Fruit fly (Drosophila melanogaster) whole organism, embryonic: ENCODE results near the gene nompB.
A peak's percentile ranks its signal among the peaks of the same experiment; 100 is the strongest.

Experiments
- Atf6 ChIP-seq: fragments of 200-800 bp; sonication (Bioruptor generic); IDR thresholded peaks from 2 replicates; pipeline ENCODE4 v1.3.6; 2022; ENCODE audit warnings: missing biosample characterization, missing genetic modification characterization
- CG10267 ChIP-seq: fragments of 200-800 bp; sonication (Bioruptor generic); optimal IDR thresholded peaks from 2 replicates; lab custom pipeline; 2018; ENCODE audit warnings: missing biosample characterization, mild to moderate bottlenecking, missing genetic modification characterization, moderate library complexity
- CG10431 ChIP-seq: fragments of 200-800 bp; sonication (Bioruptor generic); optimal IDR thresholded peaks from 3 replicates; lab custom pipeline; 2018; ENCODE audit warnings: missing biosample characterization, mild to moderate bottlenecking, missing genetic modification characterization
- CG13424 ChIP-seq: fragments of 200-800 bp; sonication (Bioruptor generic); optimal IDR thresholded peaks from 2 replicates; lab custom pipeline; 2019; ENCODE audit warnings: missing biosample characterization, mild to moderate bottlenecking, missing genetic modification characterization, moderate library complexity
- CG13624 ChIP-seq: fragments of 200-800 bp; sonication (Bioruptor generic); optimal IDR thresholded peaks from 2 replicates; lab custom pipeline; 2016; ENCODE audit warnings: missing biosample characterization, missing genetic modification characterization
- CG14710 ChIP-seq: fragments of 200-800 bp; sonication (Bioruptor generic); optimal IDR thresholded peaks from 3 replicates; lab custom pipeline; 2019; ENCODE audit warnings: missing biosample characterization, mild to moderate bottlenecking, missing genetic modification characterization, moderate library complexity
- CG15269 ChIP-seq: fragments of 200-800 bp; sonication (Bioruptor generic); optimal IDR thresholded peaks from 2 replicates; lab custom pipeline; 2018; ENCODE audit warnings: missing biosample characterization, mild to moderate bottlenecking, missing genetic modification characterization, moderate library complexity
- CG15514 ChIP-seq: fragments of 200-800 bp; sonication (Bioruptor generic); optimal IDR thresholded peaks from 3 replicates; lab custom pipeline; 2017; ENCODE audit warnings: missing biosample characterization, missing genetic modification characterization, mild to moderate bottlenecking, moderate library complexity, missing genetic modification reagents
- CG15696 ChIP-seq: fragments of 200-800 bp; sonication (Bioruptor generic); optimal IDR thresholded peaks from 2 replicates; lab custom pipeline; 2019; ENCODE audit warnings: missing biosample characterization, mild to moderate bottlenecking, missing genetic modification characterization, moderate library complexity
- CG16779 ChIP-seq: fragments of 200-800 bp; sonication (Bioruptor generic); IDR thresholded peaks from 2 replicates; pipeline ENCODE4 v1.3.6; 2022; ENCODE audit warnings: missing biosample characterization, missing genetic modification characterization
- CG17361 ChIP-seq: fragments of 200-800 bp; sonication (Bioruptor generic); IDR thresholded peaks from 3 replicates; pipeline ENCODE4 v1.3.6; 2022; ENCODE audit warnings: missing biosample characterization, missing genetic modification characterization
- CG2678 ChIP-seq: fragments of 200-800 bp; sonication (Bioruptor generic); optimal IDR thresholded peaks from 3 replicates; lab custom pipeline; 2019; ENCODE audit warnings: missing biosample characterization, mild to moderate bottlenecking, missing genetic modification characterization, moderate library complexity
- CG34376 ChIP-seq: fragments of 200-800 bp; sonication (Bioruptor generic); optimal IDR thresholded peaks from 2 replicates; lab custom pipeline; 2018; ENCODE audit warnings: missing biosample characterization, mild to moderate bottlenecking, missing genetic modification characterization
- CG43689 ChIP-seq: fragments of 200-800 bp; sonication (Bioruptor generic); IDR thresholded peaks from 2 replicates; pipeline ENCODE4 v1.3.6; 2022; ENCODE audit warnings: missing biosample characterization, missing genetic modification characterization
- CG8290 ChIP-seq, 3 experiments: fragments of 200-800 bp; sonication (Bioruptor generic); optimal IDR thresholded peaks; 2 replicates each; lab custom pipeline; 2016 to 2019; ENCODE audit warnings: missing biosample characterization in 3 of 3, missing genetic modification characterization in 3 of 3, mild to moderate bottlenecking in 2 of 3, moderate library complexity in 1 of 3
- CG9797 ChIP-seq: fragments of 200-800 bp; sonication (Bioruptor generic); optimal IDR thresholded peaks from 3 replicates; lab custom pipeline; 2018; ENCODE audit warnings: missing biosample characterization, mild to moderate bottlenecking, missing genetic modification characterization
- Camta ChIP-seq: fragments of 200-800 bp; sonication (Bioruptor generic); optimal IDR thresholded peaks from 2 replicates; lab custom pipeline; 2016; ENCODE audit warnings: missing biosample characterization, missing genetic modification characterization
- Dfd ChIP-seq, 2 experiments: fragments of >200 bp; optimal IDR thresholded peaks; 2 replicates each; lab custom pipeline; 2017; ENCODE audit warnings: missing biosample characterization in 2 of 2, missing genetic modification characterization in 2 of 2
- Elba2 ChIP-seq: fragments of 200-800 bp; sonication (Bioruptor generic); optimal IDR thresholded peaks from 3 replicates; lab custom pipeline; 2016; ENCODE audit warnings: missing biosample characterization, missing genetic modification characterization
- Hand ChIP-seq: fragments of 200-800 bp; sonication (Bioruptor generic); optimal IDR thresholded peaks from 2 replicates; lab custom pipeline; 2017; ENCODE audit warnings: mild to moderate bottlenecking, missing biosample characterization, missing genetic modification reagents, missing genetic modification characterization
- Hmr ChIP-seq: fragments of 200-800 bp; sonication (Bioruptor generic); optimal IDR thresholded peaks from 3 replicates; lab custom pipeline; 2017; ENCODE audit warnings: mild to moderate bottlenecking, missing biosample characterization, missing genetic modification reagents, missing genetic modification characterization
- Kr ChIP-seq: fragments of 200-800 bp; sonication (Bioruptor generic); optimal IDR thresholded peaks from 2 replicates; lab custom pipeline; 2017; ENCODE audit warnings: missing biosample characterization, mild to moderate bottlenecking, missing genetic modification characterization
- Meics ChIP-seq: fragments of 200-800 bp; sonication (Bioruptor generic); optimal IDR thresholded peaks from 2 replicates; lab custom pipeline; 2017; ENCODE audit warnings: missing biosample characterization, mild to moderate bottlenecking, missing genetic modification characterization
- NK7.1 ChIP-seq: fragments of 200-800 bp; sonication (Bioruptor generic); optimal IDR thresholded peaks from 3 replicates; lab custom pipeline; 2016; ENCODE audit warnings: missing biosample characterization, missing genetic modification characterization
- Nf-YC ChIP-seq: fragments of 200-800 bp; optimal IDR thresholded peaks from 3 replicates; lab custom pipeline; 2019; ENCODE audit warnings: missing biosample characterization, mild to moderate bottlenecking, missing genetic modification characterization, moderate library complexity
- NfI ChIP-seq: fragments of 200-800 bp; sonication (Bioruptor generic); optimal IDR thresholded peaks from 3 replicates; lab custom pipeline; 2018; ENCODE audit warnings: missing biosample characterization, mild to moderate bottlenecking, missing genetic modification characterization, moderate library complexity
- Ptx1 ChIP-seq: fragments of 200-800 bp; sonication (Bioruptor generic); IDR thresholded peaks from 2 replicates; pipeline ENCODE4 v1.3.6; 2022; ENCODE audit warnings: missing biosample characterization, missing genetic modification characterization
- Ssrp ChIP-seq: fragments of 200-800 bp; sonication (Bioruptor generic); optimal IDR thresholded peaks from 2 replicates; lab custom pipeline; 2018; ENCODE audit warnings: missing biosample characterization, mild to moderate bottlenecking, missing genetic modification characterization, moderate library complexity
- Xbp1 ChIP-seq: fragments of 200-800 bp; sonication (Bioruptor generic); optimal IDR thresholded peaks from 3 replicates; lab custom pipeline; 2016; ENCODE audit warnings: missing biosample characterization, mild to moderate bottlenecking, missing genetic modification characterization
- Xrp1 ChIP-seq: fragments of 200-800 bp; sonication (Bioruptor generic); IDR thresholded peaks from 2 replicates; pipeline ENCODE4 v1.3.6; 2022; ENCODE audit warnings: missing biosample characterization, missing genetic modification characterization
- amos ChIP-seq: fragments of 200-800 bp; sonication (Bioruptor generic); IDR thresholded peaks from 2 replicates; pipeline ENCODE4 v1.3.6; 2022; ENCODE audit warnings: missing biosample characterization, missing genetic modification characterization; ENCODE audit not compliant: partially characterized antibody
- bsh ChIP-seq, 2 experiments: fragments of 200-800 bp; sonication (Bioruptor generic); optimal IDR thresholded peaks; 2 replicates each; lab custom pipeline; 2017 to 2018; ENCODE audit warnings: mild to moderate bottlenecking in 2 of 2, missing biosample characterization in 2 of 2, missing genetic modification characterization in 2 of 2, moderate library complexity in 1 of 2
- chm ChIP-seq: fragments of 200-800 bp; sonication (Bioruptor generic); IDR thresholded peaks from 2 replicates; pipeline ENCODE4 v1.3.6; 2022; ENCODE audit warnings: missing biosample characterization, missing genetic modification characterization
- croc ChIP-seq: fragments of 200-800 bp; sonication (Bioruptor generic); conservative IDR thresholded peaks from 3 replicates; pipeline ENCODE4 v1.3.6; 2022; ENCODE audit warnings: missing biosample characterization, missing genetic modification characterization
- dati ChIP-seq: fragments of 200-800 bp; sonication (Bioruptor generic); IDR thresholded peaks from 2 replicates; pipeline ENCODE4 v1.3.6; 2022; ENCODE audit warnings: missing biosample characterization, missing genetic modification characterization
- dmrt11E ChIP-seq: fragments of 200-800 bp; sonication (Bioruptor generic); optimal IDR thresholded peaks from 3 replicates; lab custom pipeline; 2018; ENCODE audit warnings: missing biosample characterization, mild to moderate bottlenecking, missing genetic modification characterization, moderate library complexity
- dmrt99B ChIP-seq: fragments of 200-800 bp; sonication (Bioruptor generic); optimal IDR thresholded peaks from 2 replicates; lab custom pipeline; 2018; ENCODE audit warnings: missing biosample characterization, mild to moderate bottlenecking, missing genetic modification characterization, moderate library complexity
- emc ChIP-seq: fragments of 200-800 bp; sonication (Bioruptor generic); optimal IDR thresholded peaks from 2 replicates; lab custom pipeline; 2016; ENCODE audit warnings: missing biosample characterization, missing genetic modification characterization
- fd96Cb ChIP-seq: fragments of 200-800 bp; sonication (Bioruptor generic); optimal IDR thresholded peaks from 2 replicates; lab custom pipeline; 2018; ENCODE audit warnings: missing biosample characterization, mild to moderate bottlenecking, missing genetic modification characterization, moderate library complexity
- lilli ChIP-seq: fragments of 200-800 bp; sonication (Bioruptor generic); optimal IDR thresholded peaks from 3 replicates; lab custom pipeline; 2016; ENCODE audit warnings: missing biosample characterization, missing genetic modification characterization
- mam ChIP-seq: fragments of 200-800 bp; sonication (Bioruptor generic); optimal IDR thresholded peaks from 3 replicates; lab custom pipeline; 2016; ENCODE audit warnings: missing biosample characterization, missing genetic modification characterization
- phol ChIP-seq: fragments of 200-800 bp; sonication (Bioruptor generic); optimal IDR thresholded peaks from 3 replicates; lab custom pipeline; 2018; ENCODE audit warnings: missing biosample characterization, mild to moderate bottlenecking, missing genetic modification characterization, moderate library complexity
- run ChIP-seq: fragments of 200-800 bp; sonication (Bioruptor generic); optimal IDR thresholded peaks from 3 replicates; lab custom pipeline; 2018; ENCODE audit warnings: missing biosample characterization, mild to moderate bottlenecking, missing genetic modification characterization
- sc ChIP-seq, 3 experiments: fragments of >200 bp in 2 of 3; fragments of 200-800 bp in 1 of 3; sonication (Bioruptor generic) in 1 of 3; optimal IDR thresholded peaks; 2 replicates in 2 of 3; 3 replicates in 1 of 3; lab custom pipeline; 2017; ENCODE audit warnings: mild to moderate bottlenecking in 1 of 3, missing biosample characterization in 1 of 3, missing genetic modification characterization in 1 of 3, missing genetic modification reagents in 1 of 3
- ssp ChIP-seq: fragments of 200-800 bp; sonication (Bioruptor generic); IDR thresholded peaks from 2 replicates; pipeline ENCODE4 v1.3.6; 2022; ENCODE audit warnings: missing biosample characterization, missing genetic modification characterization
- sug ChIP-seq: fragments of 200-800 bp; optimal IDR thresholded peaks from 2 replicates; lab custom pipeline; 2019; ENCODE audit warnings: missing biosample characterization, mild to moderate bottlenecking, missing genetic modification characterization, moderate library complexity
- vvl ChIP-seq: fragments of 200-800 bp; sonication (Bioruptor generic); IDR thresholded peaks from 2 replicates; pipeline ENCODE4 v1.3.6; 2022; ENCODE audit warnings: missing biosample characterization, missing genetic modification characterization
- zfh1 ChIP-seq: fragments of 200-800 bp; sonication (Bioruptor generic); IDR thresholded peaks from 3 replicates; pipeline ENCODE4 v1.3.6; 2022; ENCODE audit warnings: missing biosample characterization, missing genetic modification characterization

The nompB gene

DNA sequence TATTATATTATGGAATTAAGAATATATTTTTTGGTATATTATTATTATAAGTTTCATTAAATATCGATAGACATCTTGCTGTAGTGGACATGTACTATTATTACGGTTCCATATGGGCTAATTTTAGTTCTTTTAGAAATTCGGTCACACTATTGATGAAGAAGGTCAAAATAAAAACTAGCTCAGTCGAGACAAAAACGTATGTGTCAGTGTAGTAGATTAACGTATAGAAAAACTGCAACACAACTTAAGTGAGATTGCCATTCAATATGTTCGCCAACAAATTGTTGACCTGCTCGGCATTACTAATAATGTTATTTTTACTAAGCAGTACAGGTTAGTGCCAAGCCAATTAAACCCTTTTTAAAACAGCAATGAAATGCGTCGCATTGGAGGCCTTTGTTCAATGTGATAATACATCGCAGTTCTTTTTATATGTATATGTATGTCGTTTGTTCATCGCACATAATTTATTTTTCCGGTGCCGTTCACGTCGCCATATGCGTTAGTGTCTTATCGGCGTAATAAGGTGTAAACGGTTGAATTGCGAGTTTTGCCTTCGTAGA is 15.9 kb downstream of the nompB start, which contains the start of gene Lamp1 (continued):
- peak in 1 of 2 experiments; percentile 31 for TF ChIP-seq Dfd (GFP tag; optimal IDR thresholded peaks at IDR 0.05; lab: Kevin White, UChicago)
- peak; percentile 36; the same call in 1 of the 2 replicates for TF ChIP-seq Xrp1 (GFP tag; lab: Robert Waterston, UW)
- TF ChIP-seq Xbp1 (GFP tag; lab: Kevin White, UChicago), result no peak
- TF ChIP-seq zfh1 (GFP tag; lab: Robert Waterston, UW), result 0 out of 3 replicates have a peak, but pooled peaks have one; percentile 9
- no peak for TF ChIP-seq NfI (GFP tag; lab: Kevin White, UChicago)
- TF ChIP-seq Atf6 (GFP tag; lab: Robert Waterston, UW), result no peak
- TF ChIP-seq CG15514, result peak; percentile 52
- no peak for TF ChIP-seq Camta (GFP tag; lab: Kevin White, UChicago)
- peak; percentile 56; the same call in 1 of the 2 replicates for TF ChIP-seq chm (GFP tag; lab: Robert Waterston, UW)
- peak; percentile 56 for TF ChIP-seq CG8290 (GFP tag; optimal IDR thresholded peaks at IDR 0.05; lab: Kevin White, UChicago)
- TF ChIP-seq CG8290 (tag; optimal IDR thresholded peaks at IDR 0.05; lab: Kevin White, UChicago), result peak in 1 of 2 experiments; percentile 34
- peak; percentile 34 for TF ChIP-seq dmrt11E (tag; lab: Kevin White, UChicago)
- TF ChIP-seq CG2678 (tag; lab: Kevin White, UChicago), result peak; percentile 35
- TF ChIP-seq Meics, result peak; percentile 5
- TF ChIP-seq CG15269 (tag; lab: Kevin White, UChicago), result peak; percentile 7
- peak; percentile 38 for TF ChIP-seq CG9797 (GFP tag; lab: Kevin White, UChicago)
- peak; percentile 56 for TF ChIP-seq Ssrp
- TF ChIP-seq CG10431 (GFP tag; lab: Kevin White, UChicago), result no peak
- TF ChIP-seq sc (optimal IDR thresholded peaks at IDR 0.05; lab: Kevin White, UChicago), result no peak
- TF ChIP-seq sc (GFP tag; optimal IDR thresholded peaks at IDR 0.05; lab: Kevin White, UChicago), result no peak
- peak; percentile 3 for TF ChIP-seq lilli (GFP tag; lab: Kevin White, UChicago)
- TF ChIP-seq amos (GFP tag; lab: Robert Waterston, UW), result peak; percentile 57
- TF ChIP-seq NK7.1, result no peak
- TF ChIP-seq vvl (GFP tag; lab: Robert Waterston, UW), result 0 out of 2 replicates have a peak, but pooled peaks have one; percentile 14
- TF ChIP-seq dmrt99B, result no peak
- TF ChIP-seq CG15696 (tag; lab: Kevin White, UChicago), result peak; percentile 36
- no peak for TF ChIP-seq Elba2 (GFP tag; lab: Kevin White, UChicago)
- no peak for TF ChIP-seq CG43689 (GFP tag; lab: Robert Waterston, UW)
- no peak for TF ChIP-seq mam (GFP tag; lab: Kevin White, UChicago)
- no peak for TF ChIP-seq CG16779 (GFP tag; lab: Robert Waterston, UW)
- TF ChIP-seq CG34376 (GFP tag; lab: Kevin White, UChicago), result peak; percentile 42
- peak; percentile 65 for TF ChIP-seq CG13624 (GFP tag; lab: Kevin White, UChicago)
- peak; percentile 19 for TF ChIP-seq Hmr (GFP tag; lab: Kevin White, UChicago)
- no peak for TF ChIP-seq Hand (GFP tag; lab: Kevin White, UChicago)
- TF ChIP-seq sug (tag; lab: Kevin White, UChicago), result peak; percentile 3
- TF ChIP-seq CG14710 (tag; lab: Kevin White, UChicago), result peak; percentile 72
- TF ChIP-seq dati (GFP tag; lab: Robert Waterston, UW), result no peak
- TF ChIP-seq run (tag; lab: Kevin White, UChicago), result no peak
- TF ChIP-seq Nf-YC, result peak; percentile 10
- TF ChIP-seq Ptx1, result peak; percentile 44; the same call in 1 of the 2 replicates
- peak; percentile 32 for TF ChIP-seq CG10267 (tag; lab: Kevin White, UChicago)
- peak; percentile 44 for TF ChIP-seq CG13424 (tag; lab: Kevin White, UChicago)
- peak; percentile 99 for TF ChIP-seq ssp (GFP tag; lab: Robert Waterston, UW)
- TF ChIP-seq fd96Cb (tag; lab: Kevin White, UChicago), result peak; percentile 10
- TF ChIP-seq croc (GFP tag; lab: Robert Waterston, UW), result no peak; the same call in 2 of the 3 replicates
- no peak for TF ChIP-seq emc (GFP tag; lab: Kevin White, UChicago)
- peak; percentile 79 for TF ChIP-seq Kr (GFP tag; lab: Kevin White, UChicago)
- peak; percentile 76 for TF ChIP-seq CG17361 (GFP tag; lab: Robert Waterston, UW)
- TF ChIP-seq phol (tag; lab: Kevin White, UChicago), result peak; percentile 62
- TF ChIP-seq bsh (GFP tag; optimal IDR thresholded peaks at IDR 0.05; lab: Kevin White, UChicago), result peak in 1 of 2 experiments; percentile 22
